Fruit fly (Drosophila melanogaster): Measurements from ENCODE around the gene RhoGAP71E.

Gene RhoGAP71E

dm6 chr3L:15588514-15589138 is at the start of gene RhoGAP71E (continued):
- TF ChIP-seq aop (GFP tag; IDR thresholded peaks at IDR 0.05) (no peak), CG3726 (GFP tag; IDR thresholded peaks at IDR 0.05) (peak; percentile 4; the same call in 1 of the 3 replicates), CG17359 (tag; optimal IDR thresholded peaks at IDR 0.05) (peak; percentile 44), CG10654 (GFP tag; optimal IDR thresholded peaks at IDR 0.05) (no peak), CG4360 (GFP tag; IDR thresholded peaks at IDR 0.05) (peak; percentile 44; the same call in 1 of the 2 replicates), HLH4C (GFP tag; IDR thresholded peaks at IDR 0.05; ENCODE audit: partially characterized antibody) (no peak; the same call in 2 of the 3 replicates), Ada2b (GFP tag; IDR thresholded peaks at IDR 0.05) (0 out of 2 replicates have a peak, but pooled peaks have one; percentile 51), CG32532 (GFP tag; IDR thresholded peaks at IDR 0.05) (peak; percentile 79), da (GFP tag; optimal IDR thresholded peaks at IDR 0.05) (no peak), gcm (GFP tag; optimal IDR thresholded peaks at IDR 0.05) (peak; percentile 51), unpg (GFP tag; optimal IDR thresholded peaks at IDR 0.05) (peak; percentile 29), Fer1 (GFP tag; optimal IDR thresholded peaks at IDR 0.05) (peak; percentile 63), tx (GFP tag; optimal IDR thresholded peaks at IDR 0.05) (no peak), jumu (GFP tag; optimal IDR thresholded peaks at IDR 0.05) (no peak), Abd-B (GFP tag; optimal IDR thresholded peaks at IDR 0.05) (no peak), Opbp (GFP tag; IDR thresholded peaks at IDR 0.05; ENCODE audit: partially characterized antibody) (peak; percentile 66; the same call in 2 of the 3 replicates), ind (GFP tag; optimal IDR thresholded peaks at IDR 0.05) (no peak), NC2β (GFP tag; optimal IDR thresholded peaks at IDR 0.05) (peak; percentile 27), CG8765 (GFP tag; IDR thresholded peaks at IDR 0.05) (no peak), Trl (optimal IDR thresholded peaks at IDR 0.05) (no peak), Trl (GFP tag; optimal IDR thresholded peaks at IDR 0.05) (peak; percentile 10), cad (GFP tag; optimal IDR thresholded peaks at IDR 0.05) (no peak), CG1603 (tag; optimal IDR thresholded peaks at IDR 0.05) (peak; percentile 57), tna (GFP tag; IDR thresholded peaks at IDR 0.05; ENCODE audit: partially characterized antibody) (no peak), CG34224 (GFP tag; IDR thresholded peaks at IDR 0.05; ENCODE audit: partially characterized antibody) (0 out of 3 replicates have a peak, but pooled peaks have one; percentile 14), emc (GFP tag; optimal IDR thresholded peaks at IDR 0.05) (no peak), CG4730 (GFP tag; IDR thresholded peaks at IDR 0.05) (peak; percentile 29; the same call in 1 of the 2 replicates), CG1024 (GFP tag; IDR thresholded peaks at IDR 0.05) (0 out of 2 replicates have a peak, but pooled peaks have one; percentile 35), Hmr (GFP tag; optimal IDR thresholded peaks at IDR 0.05) (peak; percentile 55), CG17385 (GFP tag; optimal IDR thresholded peaks at IDR 0.05) (peak; percentile 40), CG8944 (GFP tag; optimal IDR thresholded peaks at IDR 0.05) (no peak), CG13894 (tag; optimal IDR thresholded peaks at IDR 0.05) (peak; percentile 59), Dad (GFP tag; optimal IDR thresholded peaks at IDR 0.05) (no peak), Hr39 (optimal IDR thresholded peaks at IDR 0.05) (no peak), Doc2 (GFP tag; IDR thresholded peaks at IDR 0.05) (no peak), dan (GFP tag; IDR thresholded peaks at IDR 0.05) (no peak), phol (tag; optimal IDR thresholded peaks at IDR 0.05) (peak; percentile 44), D (optimal IDR thresholded peaks at IDR 0.05) (no peak), D (GFP tag; optimal IDR thresholded peaks at IDR 0.05) (peak; percentile 40), cwo (GFP tag; optimal IDR thresholded peaks at IDR 0.05) (peak; percentile 45), CG1233 (GFP tag; optimal IDR thresholded peaks at IDR 0.05) (peak; percentile 8), CG9437 (GFP tag; optimal IDR thresholded peaks at IDR 0.05) (no peak), lbe (GFP tag; optimal IDR thresholded peaks at IDR 0.05) (no peak), CG31388 (GFP tag; optimal IDR thresholded peaks at IDR 0.05) (no peak), CG17912 (GFP tag; optimal IDR thresholded peaks at IDR 0.05) (peak; percentile 66), CG34376 (GFP tag; optimal IDR thresholded peaks at IDR 0.05) (peak; percentile 34), CG8388 (GFP tag; optimal IDR thresholded peaks at IDR 0.05) (no peak), nau (GFP tag; optimal IDR thresholded peaks at IDR 0.05) (peak; percentile 17), corto (GFP tag; optimal IDR thresholded peaks at IDR 0.05) (no peak), Vsx1 (GFP tag; optimal IDR thresholded peaks at IDR 0.05) (no peak)

All from whole organism, embryonic.